Fruit fly (Drosophila melanogaster) whole organism, embryonic: ENCODE measurements around the gene Rtca.

Experiments used
- Antp ChIP-seq: fragments of 200-800 bp; sonication (Bioruptor generic); optimal IDR thresholded peaks from 3 replicates; lab custom pipeline; 2016; ENCODE audit warnings: missing biosample characterization, missing genetic modification characterization
- CG10274 ChIP-seq: fragments of 200-800 bp; sonication (Bioruptor generic); optimal IDR thresholded peaks from 3 replicates; lab custom pipeline; 2017; ENCODE audit warnings: missing biosample characterization, mild to moderate bottlenecking, missing genetic modification characterization
- CG10462 ChIP-seq: fragments of 200-800 bp; sonication (Bioruptor generic); optimal IDR thresholded peaks from 2 replicates; lab custom pipeline; 2016; ENCODE audit warnings: missing biosample characterization, missing genetic modification characterization
- CG10543 ChIP-seq: fragments of 200-800 bp; sonication (Bioruptor generic); optimal IDR thresholded peaks from 3 replicates; lab custom pipeline; 2017; ENCODE audit warnings: missing biosample characterization, mild to moderate bottlenecking, missing genetic modification characterization, moderate library complexity
- CG11085 ChIP-seq: fragments of 200-800 bp; sonication (Bioruptor generic); IDR thresholded peaks from 2 replicates; pipeline ENCODE4 v1.3.6; 2022; ENCODE audit warnings: missing biosample characterization, missing genetic modification characterization
- CG12104 ChIP-seq: fragments of 200-800 bp; sonication (Bioruptor generic); optimal IDR thresholded peaks from 3 replicates; lab custom pipeline; 2016; ENCODE audit warnings: missing biosample characterization, missing genetic modification characterization
- CG1233 ChIP-seq: fragments of 200-800 bp; sonication (Bioruptor generic); optimal IDR thresholded peaks from 4 replicates; lab custom pipeline; 2018; ENCODE audit warnings: missing biosample characterization, mild to moderate bottlenecking, missing genetic modification characterization
- CG13894 ChIP-seq: fragments of 200-800 bp; sonication (Bioruptor generic); optimal IDR thresholded peaks from 3 replicates; lab custom pipeline; 2018; ENCODE audit warnings: missing biosample characterization, mild to moderate bottlenecking, missing genetic modification characterization, moderate library complexity
- CG14710 ChIP-seq: fragments of 200-800 bp; sonication (Bioruptor generic); optimal IDR thresholded peaks from 3 replicates; lab custom pipeline; 2019; ENCODE audit warnings: missing biosample characterization, mild to moderate bottlenecking, missing genetic modification characterization, moderate library complexity
- CG1529 ChIP-seq: fragments of 200-800 bp; sonication (Bioruptor generic); optimal IDR thresholded peaks from 3 replicates; lab custom pipeline; 2018; ENCODE audit warnings: missing biosample characterization, missing genetic modification characterization
- CG17912 ChIP-seq: fragments of 200-800 bp; sonication (Bioruptor generic); optimal IDR thresholded peaks from 2 replicates; lab custom pipeline; 2018; ENCODE audit warnings: missing biosample characterization, mild to moderate bottlenecking, missing genetic modification characterization
- CG30020 ChIP-seq: fragments of 200-800 bp; optimal IDR thresholded peaks from 2 replicates; lab custom pipeline; 2019; ENCODE audit warnings: missing biosample characterization, mild to moderate bottlenecking, missing genetic modification characterization, moderate library complexity
- CG32772 ChIP-seq: fragments of 200-800 bp; sonication (Bioruptor generic); IDR thresholded peaks from 2 replicates; pipeline ENCODE4 v1.3.6; 2022; ENCODE audit warnings: missing biosample characterization, missing genetic modification characterization
- CG34224 ChIP-seq: fragments of 200-800 bp; sonication (Bioruptor generic); IDR thresholded peaks from 3 replicates; pipeline ENCODE4 v1.3.6; 2022; ENCODE audit warnings: missing biosample characterization, missing genetic modification characterization; ENCODE audit not compliant: partially characterized antibody
- CG3838 ChIP-seq: fragments of 200-800 bp; sonication (Bioruptor generic); optimal IDR thresholded peaks from 3 replicates; lab custom pipeline; 2016; ENCODE audit warnings: missing biosample characterization, missing genetic modification characterization
- CG4404 ChIP-seq: fragments of 200-800 bp; sonication (Bioruptor generic); IDR thresholded peaks from 2 replicates; pipeline ENCODE4 v1.3.6; 2022; ENCODE audit warnings: missing biosample characterization, missing genetic modification characterization
- CG4707 ChIP-seq: fragments of 200-800 bp; sonication (Bioruptor generic); optimal IDR thresholded peaks from 2 replicates; lab custom pipeline; 2018; ENCODE audit warnings: missing biosample characterization, mild to moderate bottlenecking, missing genetic modification characterization, moderate library complexity
- CG8478 ChIP-seq: fragments of >200 bp; optimal IDR thresholded peaks from 2 replicates; lab custom pipeline; 2018
- CG8765 ChIP-seq: fragments of 200-800 bp; sonication (Bioruptor generic); IDR thresholded peaks from 2 replicates; pipeline ENCODE4 v1.3.6; 2022; ENCODE audit warnings: missing biosample characterization, missing genetic modification characterization
- CG9876 ChIP-seq: fragments of 200-800 bp; sonication (Bioruptor generic); optimal IDR thresholded peaks from 2 replicates; lab custom pipeline; 2016; ENCODE audit warnings: missing biosample characterization, missing genetic modification characterization
- CTCF ChIP-seq: fragments of 200-800 bp; sonication (Bioruptor generic); optimal IDR thresholded peaks from 2 replicates; lab custom pipeline; 2017; ENCODE audit warnings: missing biosample characterization, mild to moderate bottlenecking, missing genetic modification characterization, moderate library complexity
- D19A ChIP-seq: fragments of 200-800 bp; optimal IDR thresholded peaks from 3 replicates; lab custom pipeline; 2019; ENCODE audit warnings: missing biosample characterization, mild to moderate bottlenecking, missing genetic modification characterization, moderate library complexity
- Dbx ChIP-seq: fragments of 200-800 bp; sonication (Bioruptor generic); IDR thresholded peaks from 3 replicates; pipeline ENCODE4 v1.3.6; 2022; ENCODE audit warnings: missing biosample characterization, missing genetic modification characterization
- ERR ChIP-seq: fragments of 200-800 bp; sonication (Bioruptor generic); optimal IDR thresholded peaks from 2 replicates; lab custom pipeline; 2016; ENCODE audit warnings: missing biosample characterization, missing genetic modification characterization
- Hand ChIP-seq: fragments of 200-800 bp; sonication (Bioruptor generic); optimal IDR thresholded peaks from 2 replicates; lab custom pipeline; 2017; ENCODE audit warnings: mild to moderate bottlenecking, missing biosample characterization, missing genetic modification reagents, missing genetic modification characterization
- Hey ChIP-seq: fragments of 200-800 bp; sonication (Bioruptor generic); optimal IDR thresholded peaks from 3 replicates; lab custom pipeline; 2018; ENCODE audit warnings: missing biosample characterization, mild to moderate bottlenecking, missing genetic modification characterization
- HmgD ChIP-seq: fragments of 200-800 bp; sonication (Bioruptor generic); optimal IDR thresholded peaks from 3 replicates; lab custom pipeline; 2016; ENCODE audit warnings: missing biosample characterization, missing genetic modification characterization
- Kr ChIP-seq: fragments of 200-800 bp; sonication (Bioruptor generic); optimal IDR thresholded peaks from 2 replicates; lab custom pipeline; 2017; ENCODE audit warnings: missing biosample characterization, mild to moderate bottlenecking, missing genetic modification characterization
- Myb ChIP-seq: fragments of 200-800 bp; sonication (Bioruptor generic); optimal IDR thresholded peaks from 2 replicates; lab custom pipeline; 2016; ENCODE audit warnings: missing biosample characterization, missing genetic modification characterization
- Ptx1 ChIP-seq: fragments of 200-800 bp; sonication (Bioruptor generic); IDR thresholded peaks from 2 replicates; pipeline ENCODE4 v1.3.6; 2022; ENCODE audit warnings: missing biosample characterization, missing genetic modification characterization
- Rx ChIP-seq: fragments of 200-800 bp; sonication (Bioruptor generic); IDR thresholded peaks from 2 replicates; pipeline ENCODE4 v1.3.6; 2022; ENCODE audit warnings: missing biosample characterization, missing genetic modification characterization
- Spps ChIP-seq: fragments of 200-800 bp; sonication (Bioruptor generic); optimal IDR thresholded peaks from 2 replicates; lab custom pipeline; 2018; ENCODE audit warnings: missing biosample characterization, mild to moderate bottlenecking, missing genetic modification characterization
- Stat92E ChIP-seq, 3 experiments: fragments of >200 bp in 2 of 3; fragments of 200-800 bp in 1 of 3; sonication (Bioruptor generic) in 1 of 3; optimal IDR thresholded peaks; 2 replicates each; lab custom pipeline; 2017 to 2019; ENCODE audit warnings: missing biosample characterization in 3 of 3, missing genetic modification characterization in 3 of 3, mild to moderate bottlenecking in 1 of 3, moderate library complexity in 1 of 3
- Tbp ChIP-seq: fragments of >200 bp; optimal IDR thresholded peaks from 2 replicates; lab custom pipeline; 2018; ENCODE audit warnings: missing biosample characterization, missing genetic modification characterization
- al ChIP-seq: fragments of 200-800 bp; sonication (Bioruptor generic); IDR thresholded peaks from 2 replicates; pipeline ENCODE4 v1.3.6; 2022; ENCODE audit warnings: missing biosample characterization, missing genetic modification characterization
- bbx ChIP-seq: fragments of 200-800 bp; sonication (Bioruptor generic); IDR thresholded peaks from 2 replicates; pipeline ENCODE4 v1.3.6; 2022; ENCODE audit warnings: missing biosample characterization, missing genetic modification characterization; ENCODE audit not compliant: partially characterized antibody
- fd102C ChIP-seq: fragments of 200-800 bp; sonication (Bioruptor generic); optimal IDR thresholded peaks from 2 replicates; lab custom pipeline; 2018; ENCODE audit warnings: missing biosample characterization, mild to moderate bottlenecking, missing genetic modification characterization, moderate library complexity
- h ChIP-seq: fragments of >200 bp; optimal IDR thresholded peaks from 2 replicates; lab custom pipeline; 2017
- hbn ChIP-seq: fragments of 200-800 bp; sonication (Bioruptor generic); IDR thresholded peaks from 2 replicates; pipeline ENCODE4 v1.3.6; 2022; ENCODE audit warnings: missing biosample characterization, missing genetic modification characterization; ENCODE audit not compliant: partially characterized antibody
- kah ChIP-seq: fragments of 200-800 bp; sonication (Bioruptor generic); optimal IDR thresholded peaks from 2 replicates; lab custom pipeline; 2018; ENCODE audit warnings: missing biosample characterization, mild to moderate bottlenecking, missing genetic modification characterization
- nau ChIP-seq: fragments of 200-800 bp; sonication (Bioruptor generic); optimal IDR thresholded peaks from 3 replicates; lab custom pipeline; 2017; ENCODE audit warnings: missing biosample characterization, mild to moderate bottlenecking, missing genetic modification characterization, missing genetic modification reagents
- pita ChIP-seq: fragments of 200-800 bp; sonication (Bioruptor generic); optimal IDR thresholded peaks from 2 replicates; lab custom pipeline; 2017; ENCODE audit warnings: missing biosample characterization, mild to moderate bottlenecking, missing genetic modification characterization
- pnt ChIP-seq: fragments of 200-800 bp; sonication (Bioruptor generic); optimal IDR thresholded peaks from 3 replicates; lab custom pipeline; 2016; ENCODE audit warnings: missing biosample characterization, missing genetic modification characterization
- pum ChIP-seq: fragments of 200-800 bp; sonication (Bioruptor generic); optimal IDR thresholded peaks from 2 replicates; lab custom pipeline; 2016; ENCODE audit warnings: missing biosample characterization, missing genetic modification characterization
- rib ChIP-seq: fragments of 200-800 bp; sonication (Bioruptor generic); IDR thresholded peaks from 2 replicates; pipeline ENCODE4 v1.3.6; 2022; ENCODE audit warnings: missing biosample characterization, missing genetic modification characterization
- slou ChIP-seq: fragments of 200-800 bp; sonication (Bioruptor generic); optimal IDR thresholded peaks from 3 replicates; lab custom pipeline; 2016; ENCODE audit warnings: missing biosample characterization, missing genetic modification characterization
- sna ChIP-seq: fragments of 200-800 bp; sonication (Bioruptor generic); IDR thresholded peaks from 2 replicates; pipeline ENCODE4 v1.3.6; 2022; ENCODE audit warnings: missing biosample characterization, missing genetic modification characterization; ENCODE audit not compliant: partially characterized antibody
- sqz ChIP-seq: fragments of 200-800 bp; sonication (Bioruptor generic); optimal IDR thresholded peaks from 3 replicates; lab custom pipeline; 2018; ENCODE audit warnings: missing biosample characterization, mild to moderate bottlenecking, missing genetic modification characterization
- tup ChIP-seq: fragments of 200-800 bp; sonication (Bioruptor generic); optimal IDR thresholded peaks from 2 replicates; lab custom pipeline; 2016; ENCODE audit warnings: missing biosample characterization, mild to moderate bottlenecking, missing genetic modification characterization, moderate library complexity
- unc-4 ChIP-seq: fragments of 200-800 bp; sonication (Bioruptor generic); IDR thresholded peaks from 2 replicates; pipeline ENCODE4 v1.3.6; 2022; ENCODE audit warnings: missing biosample characterization, missing genetic modification characterization; ENCODE audit not compliant: partially characterized antibody
- wor ChIP-seq: fragments of 200-800 bp; sonication (Bioruptor generic); IDR thresholded peaks from 2 replicates; pipeline ENCODE4 v1.3.6; 2022; ENCODE audit warnings: missing biosample characterization, missing genetic modification characterization
- z ChIP-seq: fragments of 200-800 bp; sonication (Bioruptor generic); IDR thresholded peaks from 3 replicates; pipeline ENCODE4 v1.3.6; 2022; ENCODE audit warnings: missing biosample characterization, missing genetic modification characterization
- zen ChIP-seq: fragments of 200-800 bp; sonication (Bioruptor generic); optimal IDR thresholded peaks from 3 replicates; lab custom pipeline; 2018; ENCODE audit warnings: missing biosample characterization, mild to moderate bottlenecking, missing genetic modification characterization, moderate library complexity

Rtca gene

dm6 chrX:2083109-2083508 is 10.9 kb downstream of the Rtca start (continued):
- TF ChIP-seq Stat92E (GFP tag; optimal IDR thresholded peaks at IDR 0.05; lab: Kevin White, UChicago) (no peak), CTCF (GFP tag; lab: Kevin White, UChicago) (no peak), Antp (peak; percentile 18), Myb (GFP tag; lab: Kevin White, UChicago) (peak; percentile 28), CG32772 (GFP tag; lab: Robert Waterston, UW) (no peak), al (GFP tag; lab: Robert Waterston, UW) (peak; percentile 78), tup (GFP tag; lab: Kevin White, UChicago) (no peak), CG1529 (GFP tag; lab: Kevin White, UChicago) (no peak), Rx (GFP tag; lab: Robert Waterston, UW) (peak; percentile 41; the same call in 1 of the 2 replicates), CG34224 (GFP tag; lab: Robert Waterston, UW) (no peak), Dbx (GFP tag; lab: Robert Waterston, UW) (peak; percentile 76), CG9876 (no peak), ERR (GFP tag; lab: Kevin White, UChicago) (no peak), Tbp (GFP tag; lab: Kevin White, UChicago) (no peak), CG11085 (GFP tag; lab: Robert Waterston, UW) (peak; percentile 79), pita (GFP tag; lab: Kevin White, UChicago) (no peak), CG13894 (tag; lab: Kevin White, UChicago) (peak; percentile 14), slou (GFP tag; lab: Kevin White, UChicago) (no peak), unc-4 (GFP tag; lab: Robert Waterston, UW) (no peak), pnt (GFP tag; lab: Kevin White, UChicago) (peak; percentile 15), CG8765 (peak; percentile 42; the same call in 1 of the 2 replicates), CG10543 (GFP tag; lab: Kevin White, UChicago) (peak; percentile 49), hbn (GFP tag; lab: Robert Waterston, UW) (no peak), CG4707 (GFP tag; lab: Kevin White, UChicago) (peak; percentile 37), Spps (tag; lab: Kevin White, UChicago) (no peak), CG30020 (no peak), Kr (GFP tag; lab: Kevin White, UChicago) (no peak), CG17912 (GFP tag; lab: Kevin White, UChicago) (no peak), sqz (GFP tag; lab: Kevin White, UChicago) (no peak), pum (GFP tag; lab: Kevin White, UChicago) (peak; percentile 16), wor (GFP tag; lab: Robert Waterston, UW) (no peak), bbx (no peak), rib (GFP tag; lab: Robert Waterston, UW) (peak; percentile 77), CG3838 (GFP tag; lab: Kevin White, UChicago) (no peak), kah (no peak), Hand (peak; percentile 27), CG10274 (GFP tag; lab: Kevin White, UChicago) (peak; percentile 27), CG12104 (GFP tag; lab: Kevin White, UChicago) (no peak), HmgD (GFP tag; lab: Kevin White, UChicago) (peak; percentile 36), Hey (tag; lab: Kevin White, UChicago) (no peak), CG14710 (tag; lab: Kevin White, UChicago) (no peak), CG1233 (GFP tag; lab: Kevin White, UChicago) (no peak), nau (GFP tag; lab: Kevin White, UChicago) (no peak), CG4404 (GFP tag; lab: Robert Waterston, UW) (peak; percentile 49), Ptx1 (GFP tag; lab: Robert Waterston, UW) (peak; percentile 64), z (GFP tag; lab: Robert Waterston, UW) (no peak), h (lab: Kevin White, UChicago) (no peak), CG8478 (no peak), CG10462 (no peak), D19A (tag; lab: Kevin White, UChicago) (no peak), fd102C (GFP tag; lab: Kevin White, UChicago) (no peak), sna (GFP tag; lab: Robert Waterston, UW) (no peak), zen (tag; lab: Kevin White, UChicago) (no peak)
